Fruit fly (Drosophila melanogaster) whole organism, pupa: Measurements from ENCODE around the gene CG34376.

Experiments used
- CG10348 ChIP-seq: fragments of 200-800 bp; sonication (Bioruptor generic); IDR thresholded peaks from 2 replicates; pipeline ENCODE4 v1.3.6; 2022; ENCODE audit warnings: missing biosample characterization, missing genetic modification characterization
- CG12605 ChIP-seq: fragments of 200-800 bp; sonication (Bioruptor generic); IDR thresholded peaks from 2 replicates; pipeline ENCODE4 v1.3.6; 2022; ENCODE audit warnings: missing biosample characterization, missing genetic modification characterization
- CG13204 ChIP-seq: fragments of 200-800 bp; sonication (Bioruptor generic); optimal IDR thresholded peaks from 2 replicates; lab custom pipeline; 2018; ENCODE audit warnings: missing biosample characterization, mild to moderate bottlenecking, missing genetic modification characterization, moderate library complexity
- CG14655 ChIP-seq: fragments of 200-800 bp; sonication (Bioruptor generic); optimal IDR thresholded peaks from 3 replicates; lab custom pipeline; 2017; ENCODE audit warnings: mild to moderate bottlenecking, missing biosample characterization, missing genetic modification reagents, missing genetic modification characterization
- CG15710 ChIP-seq: fragments of 200-800 bp; sonication (Bioruptor generic); optimal IDR thresholded peaks from 2 replicates; lab custom pipeline; 2018; ENCODE audit warnings: missing biosample characterization, mild to moderate bottlenecking, missing genetic modification characterization, moderate library complexity
- CG17806 ChIP-seq: fragments of 200-800 bp; sonication (Bioruptor generic); optimal IDR thresholded peaks from 2 replicates; lab custom pipeline; 2018; ENCODE audit warnings: missing biosample characterization, mild to moderate bottlenecking, missing genetic modification characterization, moderate library complexity
- CG32121 ChIP-seq: fragments of 200-800 bp; sonication (Bioruptor generic); IDR thresholded peaks from 2 replicates; pipeline ENCODE4 v1.3.6; 2022; ENCODE audit warnings: missing biosample characterization, missing genetic modification characterization
- CG34367 ChIP-seq: fragments of 200-800 bp; sonication (Bioruptor generic); optimal IDR thresholded peaks from 2 replicates; lab custom pipeline; 2018; ENCODE audit warnings: missing biosample characterization, mild to moderate bottlenecking, missing genetic modification characterization
- CG4496 ChIP-seq: fragments of 200-800 bp; sonication (Bioruptor generic); IDR thresholded peaks from 3 replicates; pipeline ENCODE4 v1.3.6; 2022; ENCODE audit warnings: missing biosample characterization, missing genetic modification characterization
- CG8159 ChIP-seq: fragments of 200-800 bp; sonication (Bioruptor generic); optimal IDR thresholded peaks from 3 replicates; lab custom pipeline; 2018; ENCODE audit warnings: missing biosample characterization, mild to moderate bottlenecking, missing genetic modification characterization, moderate library complexity
- CG8301 ChIP-seq: fragments of 200-800 bp; sonication (Bioruptor generic); optimal IDR thresholded peaks from 2 replicates; lab custom pipeline; 2018; ENCODE audit warnings: missing biosample characterization, mild to moderate bottlenecking, missing genetic modification characterization
- CG9948 ChIP-seq: fragments of 200-800 bp; sonication (Bioruptor generic); optimal IDR thresholded peaks from 2 replicates; lab custom pipeline; 2018; ENCODE audit warnings: missing biosample characterization, mild to moderate bottlenecking, missing genetic modification characterization, moderate library complexity
- D1 ChIP-seq: fragments of 200-800 bp; sonication (Bioruptor generic); optimal IDR thresholded peaks from 2 replicates; lab custom pipeline; 2018; ENCODE audit warnings: missing biosample characterization, mild to moderate bottlenecking, missing genetic modification characterization, moderate library complexity
- EcR ChIP-seq: fragments of 200-800 bp; sonication (Bioruptor generic); optimal IDR thresholded peaks from 3 replicates; lab custom pipeline; 2019; ENCODE audit warnings: missing biosample characterization, missing genetic modification characterization, mild to moderate bottlenecking, moderate library complexity, missing genetic modification reagents
- Ets98B ChIP-seq: fragments of 200-800 bp; sonication (Bioruptor generic); IDR thresholded peaks from 2 replicates; pipeline ENCODE4 v1.3.6; 2022; ENCODE audit warnings: missing biosample characterization, missing genetic modification characterization
- Pif1A ChIP-seq: fragments of 200-800 bp; sonication (Bioruptor generic); optimal IDR thresholded peaks from 3 replicates; lab custom pipeline; 2016; ENCODE audit warnings: missing biosample characterization, missing genetic modification characterization
- Pif1B ChIP-seq: fragments of 200-800 bp; sonication (Bioruptor generic); optimal IDR thresholded peaks from 3 replicates; lab custom pipeline; 2016; ENCODE audit warnings: missing biosample characterization, missing genetic modification characterization
- Snoo ChIP-seq: fragments of 200-800 bp; sonication (Bioruptor generic); optimal IDR thresholded peaks from 3 replicates; lab custom pipeline; 2017; ENCODE audit warnings: missing biosample characterization, mild to moderate bottlenecking, missing genetic modification characterization, inconsistent platforms
- fd96Ca ChIP-seq: fragments of 200-800 bp; sonication (Bioruptor generic); IDR thresholded peaks from 3 replicates; pipeline ENCODE4 v1.3.6; 2022; ENCODE audit warnings: missing biosample characterization, missing genetic modification characterization
- gl ChIP-seq: fragments of 200-800 bp; sonication (Bioruptor generic); optimal IDR thresholded peaks from 2 replicates; lab custom pipeline; 2018; ENCODE audit warnings: missing biosample characterization, mild to moderate bottlenecking, missing genetic modification characterization
- rn ChIP-seq: fragments of 200-800 bp; sonication (Bioruptor generic); IDR thresholded peaks from 2 replicates; pipeline ENCODE4 v1.3.6; 2022; ENCODE audit warnings: missing biosample characterization, missing genetic modification characterization

The CG34376 gene

dm6 chr3R:22470064-22470463, 22.2 kb downstream of the CG34376 start:
- TF ChIP-seq CG8159 (no peak), CG13204 (GFP tag; lab: Kevin White, UChicago) (no peak), fd96Ca (GFP tag; lab: Robert Waterston, UW) (no peak), Pif1B (GFP tag; lab: Kevin White, UChicago) (no peak), D1 (tag; lab: Kevin White, UChicago) (no peak), Ets98B (GFP tag; lab: Robert Waterston, UW) (no peak), rn (GFP tag; lab: Robert Waterston, UW) (no peak), Pif1A (GFP tag; lab: Kevin White, UChicago) (no peak), CG10348 (GFP tag; lab: Robert Waterston, UW) (no peak), Snoo (tag; lab: Kevin White, UChicago) (no peak), CG15710 (tag; lab: Kevin White, UChicago) (no peak), EcR (no peak), CG4496 (GFP tag; lab: Robert Waterston, UW) (no peak), CG14655 (no peak), gl (tag; lab: Kevin White, UChicago) (no peak), CG34367 (no peak), CG12605 (GFP tag; lab: Robert Waterston, UW) (no peak)

dm6 chr3R:22483537-22483936, 35.6 kb downstream of the CG34376 start:
- no peak for TF ChIP-seq CG13204 (GFP tag; lab: Kevin White, UChicago)
- no peak for TF ChIP-seq Ets98B (GFP tag; lab: Robert Waterston, UW)
- no peak for TF ChIP-seq fd96Ca (GFP tag; lab: Robert Waterston, UW)
- no peak for TF ChIP-seq CG10348 (GFP tag; lab: Robert Waterston, UW)
- no peak for TF ChIP-seq CG4496 (GFP tag; lab: Robert Waterston, UW)
- no peak for TF ChIP-seq Snoo (tag; lab: Kevin White, UChicago)
- no peak for TF ChIP-seq CG15710 (tag; lab: Kevin White, UChicago)
- TF ChIP-seq CG14655 = no peak
- TF ChIP-seq CG17806 (tag; lab: Kevin White, UChicago) = no peak
- no peak for TF ChIP-seq Pif1B (GFP tag; lab: Kevin White, UChicago)
- no peak for TF ChIP-seq CG9948 (tag; lab: Kevin White, UChicago)
- no peak for TF ChIP-seq CG32121 (GFP tag; lab: Robert Waterston, UW)
- TF ChIP-seq CG8159 = no peak
- TF ChIP-seq rn (GFP tag; lab: Robert Waterston, UW) = no peak
- no peak for TF ChIP-seq CG12605 (GFP tag; lab: Robert Waterston, UW)
- no peak for TF ChIP-seq D1 (tag; lab: Kevin White, UChicago)
- TF ChIP-seq gl (tag; lab: Kevin White, UChicago) = no peak
- TF ChIP-seq CG34367 = no peak

DNA sequence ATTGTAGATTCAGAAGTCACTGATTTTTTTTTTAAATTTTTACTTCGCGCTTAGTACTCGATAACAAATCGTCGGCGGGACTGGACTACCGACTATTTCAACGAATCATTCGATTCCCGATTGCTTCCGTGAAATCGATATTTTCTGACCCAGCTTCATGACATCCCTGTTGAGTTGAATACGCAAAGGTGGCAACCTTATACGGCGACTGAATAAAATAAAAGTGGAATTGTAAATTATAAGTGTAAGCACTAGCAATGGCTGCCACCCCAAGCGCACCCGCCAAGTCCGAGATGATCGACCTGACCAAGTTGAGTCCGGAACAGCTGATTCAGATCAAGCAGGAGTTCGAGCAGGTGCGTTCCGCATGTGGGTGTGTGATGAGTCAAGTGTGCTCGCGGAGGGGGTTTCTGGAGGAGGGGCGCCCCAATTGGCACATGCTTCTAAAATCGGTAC, 39.2 kb downstream of the CG34376 start, which contains the start of gene Pfdn5:
TSS of gene Pfdn5 (plus strand) at position 3 of the 456 bp plus-strand sequence.
- TF ChIP-seq Snoo (tag; lab: Kevin White, UChicago) (no peak), CG14655 (no peak), gl (tag; lab: Kevin White, UChicago) (no peak), CG4496 (GFP tag; lab: Robert Waterston, UW) (no peak), CG8159 (no peak), CG10348 (GFP tag; lab: Robert Waterston, UW) (no peak), Pif1B (GFP tag; lab: Kevin White, UChicago) (no peak), fd96Ca (GFP tag; lab: Robert Waterston, UW) (no peak), rn (GFP tag; lab: Robert Waterston, UW) (no peak), CG32121 (GFP tag; lab: Robert Waterston, UW) (no peak)

- TF ChIP-seq Pif1B (GFP tag; lab: Kevin White, UChicago) (no peak), Pif1A (GFP tag; lab: Kevin White, UChicago) (no peak), CG8159 (no peak), CG32121 (GFP tag; lab: Robert Waterston, UW) (no peak), EcR (no peak), CG14655 (no peak)
Measured at dm6 chr3R:22488855-22489254, 41.0 kb downstream of the CG34376 start, which contains the start of gene CG5376. CG5376 (minus strand) TSS chr3R:22488955.

DNA sequence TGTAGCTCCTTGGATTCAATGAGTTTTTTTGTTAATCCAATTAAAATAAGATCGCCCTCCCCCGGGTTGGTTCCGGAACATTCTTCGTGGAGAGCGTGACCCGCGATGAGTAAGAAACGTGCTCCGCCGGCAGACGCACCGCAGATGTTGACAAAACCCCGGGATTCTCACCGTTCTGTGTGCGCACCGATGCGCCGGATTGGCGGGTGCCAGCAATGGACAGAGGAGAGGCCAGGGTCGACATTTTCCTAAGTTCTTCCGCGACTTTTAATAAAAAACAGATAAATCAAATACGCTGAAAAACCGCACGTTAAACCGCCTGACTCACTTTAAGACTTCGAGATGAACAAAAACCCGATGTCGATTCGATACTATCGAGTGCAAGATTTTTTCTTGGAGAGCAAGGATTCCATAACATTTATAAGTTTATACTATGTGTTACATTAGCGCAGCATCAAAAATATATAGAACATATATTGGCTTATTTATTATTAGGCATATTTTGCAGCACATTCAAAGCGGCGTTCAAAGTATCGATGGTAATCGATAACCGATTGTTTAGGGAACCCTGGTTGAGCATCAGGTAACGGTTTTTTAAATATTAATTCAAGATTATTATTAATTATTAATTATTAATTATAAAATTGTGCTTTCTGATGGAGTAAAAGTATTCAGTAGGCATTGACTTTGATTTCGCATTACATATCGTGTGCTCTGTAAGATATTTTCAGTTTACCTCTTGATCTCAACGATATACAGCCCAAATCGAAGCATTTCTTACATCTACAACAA, 43.4 kb downstream of the CG34376 start, which contains the start of the genes CCT1 and tHMG1:
TSS of gene CCT1 (minus strand) at position 352 of the 792 bp plus-strand sequence.
TSS of gene tHMG1 (plus strand) at position 742 of the 792 bp plus-strand sequence.
- TF ChIP-seq CG15710 (tag; lab: Kevin White, UChicago) (no peak), rn (GFP tag; lab: Robert Waterston, UW) (no peak), CG8301 (tag; lab: Kevin White, UChicago) (no peak), CG34367 (no peak), Ets98B (GFP tag; lab: Robert Waterston, UW) (no peak), CG9948 (tag; lab: Kevin White, UChicago) (no peak), Pif1B (GFP tag; lab: Kevin White, UChicago) (no peak), CG14655 (no peak), CG12605 (GFP tag; lab: Robert Waterston, UW) (no peak), CG13204 (GFP tag; lab: Kevin White, UChicago) (no peak), CG4496 (GFP tag; lab: Robert Waterston, UW) (no peak), Pif1A (GFP tag; lab: Kevin White, UChicago) (no peak), CG32121 (GFP tag; lab: Robert Waterston, UW) (no peak), CG10348 (GFP tag; lab: Robert Waterston, UW) (no peak)
